Fruit fly (Drosophila melanogaster) whole organism: ENCODE data around the gene dmt.
"Not testable (repeated sequence)": the region's sequence is repeated elsewhere in the genome, so short reads cannot be mapped to it uniquely, and the experiment has no call there.

ENCODE experiments used
- CG8478 ChIP-seq: fragments of >200 bp; optimal IDR thresholded peaks from 2 replicates; lab custom pipeline; 2018; ENCODE audit warnings: inconsistent platforms
- Dll ChIP-seq: fragments of >200 bp; optimal IDR thresholded peaks from 2 replicates; lab custom pipeline; 2017
- EcR ChIP-seq, 2 experiments: fragments of >200 bp; optimal IDR thresholded peaks; 2 replicates each; lab custom pipeline; 2017; ENCODE audit warnings: missing biosample characterization in 2 of 2, missing genetic modification characterization in 2 of 2, missing genetic modification reagents in 2 of 2
- pan ChIP-seq: fragments of >200 bp; optimal IDR thresholded peaks from 2 replicates; lab custom pipeline; 2017
- psq ChIP-seq: fragments of >200 bp; optimal IDR thresholded peaks from 2 replicates; lab custom pipeline; 2017
- usp ChIP-seq: fragments of >200 bp; optimal IDR thresholded peaks from 2 replicates; lab custom pipeline; 2017; ENCODE audit warnings: missing biosample characterization, missing genetic modification characterization, mixed read lengths

The dmt gene

dm6 chr3R:9710886-9711285 is at the start of gene dmt, which contains the start of gene trbd:
TSS of gene dmt (plus strand) at chr3R:9711142.
TSS of gene trbd (minus strand) at chr3R:9711037.
- TF ChIP-seq psq (lab: Kevin White, UChicago) (no peak), Dll (lab: Kevin White, UChicago) (no peak), CG8478 (lab: Kevin White, UChicago) (no peak), pan (lab: Kevin White, UChicago) (no peak), usp (GFP tag; lab: Kevin White, UChicago) (no peak), EcR (GFP tag; optimal IDR thresholded peaks at IDR 0.05; lab: Kevin White, UChicago) (no peak)

dm6 chr3R:9665405-9665804 is 45.5 kb upstream of the dmt start:
- TF ChIP-seq usp (GFP tag; lab: Kevin White, UChicago) (no peak), pan (lab: Kevin White, UChicago) (no peak), EcR (GFP tag; optimal IDR thresholded peaks at IDR 0.05; lab: Kevin White, UChicago) (no peak), psq (lab: Kevin White, UChicago) (no peak), Dll (lab: Kevin White, UChicago) (no peak), CG8478 (lab: Kevin White, UChicago) (no peak)

- TF ChIP-seq pan (lab: Kevin White, UChicago) (no peak), Dll (lab: Kevin White, UChicago) (no peak), CG8478 (lab: Kevin White, UChicago) (no peak), usp (GFP tag; lab: Kevin White, UChicago) (no peak), EcR (GFP tag; optimal IDR thresholded peaks at IDR 0.05; lab: Kevin White, UChicago) (no peak), psq (lab: Kevin White, UChicago) (no peak)
Observed at dm6 chr3R:9673207-9673606, 37.7 kb upstream of the dmt start.

dm6 chr3R:9674196-9674693 is 36.7 kb upstream of the dmt start, which contains the start of gene Dhc1:
TSS of gene Dhc1 (minus strand) at chr3R:9674643.
- TF ChIP-seq psq (lab: Kevin White, UChicago), result no peak
- TF ChIP-seq Dll (lab: Kevin White, UChicago), result no peak
- TF ChIP-seq CG8478 (lab: Kevin White, UChicago), result no peak
- TF ChIP-seq usp (GFP tag; lab: Kevin White, UChicago), result no peak
- TF ChIP-seq pan (lab: Kevin White, UChicago), result no peak
- TF ChIP-seq EcR (GFP tag; optimal IDR thresholded peaks at IDR 0.05; lab: Kevin White, UChicago), result no peak

- TF ChIP-seq Dll (lab: Kevin White, UChicago) (no peak), usp (GFP tag; lab: Kevin White, UChicago) (no peak), pan (lab: Kevin White, UChicago) (no peak), CG8478 (lab: Kevin White, UChicago) (no peak), psq (lab: Kevin White, UChicago) (no peak), EcR (GFP tag; optimal IDR thresholded peaks at IDR 0.05; lab: Kevin White, UChicago) (no peak)
Observed at dm6 chr3R:9674968-9675573, 35.9 kb upstream of the dmt start, which contains the start of gene Nepl12. TSS of gene Nepl12 (plus strand) at chr3R:9675523.

- TF ChIP-seq pan (lab: Kevin White, UChicago), result no peak
- no peak for TF ChIP-seq psq (lab: Kevin White, UChicago)
- no peak for TF ChIP-seq CG8478 (lab: Kevin White, UChicago)
- no peak for TF ChIP-seq usp (GFP tag; lab: Kevin White, UChicago)
- no peak for TF ChIP-seq EcR (GFP tag; optimal IDR thresholded peaks at IDR 0.05; lab: Kevin White, UChicago)
- TF ChIP-seq Dll (lab: Kevin White, UChicago), result no peak
Observed at dm6 chr3R:9677734-9678341, 33.1 kb upstream of the dmt start, which contains the start of gene p23. TSS of gene p23 (plus strand) at chr3R:9677927.

DNA sequence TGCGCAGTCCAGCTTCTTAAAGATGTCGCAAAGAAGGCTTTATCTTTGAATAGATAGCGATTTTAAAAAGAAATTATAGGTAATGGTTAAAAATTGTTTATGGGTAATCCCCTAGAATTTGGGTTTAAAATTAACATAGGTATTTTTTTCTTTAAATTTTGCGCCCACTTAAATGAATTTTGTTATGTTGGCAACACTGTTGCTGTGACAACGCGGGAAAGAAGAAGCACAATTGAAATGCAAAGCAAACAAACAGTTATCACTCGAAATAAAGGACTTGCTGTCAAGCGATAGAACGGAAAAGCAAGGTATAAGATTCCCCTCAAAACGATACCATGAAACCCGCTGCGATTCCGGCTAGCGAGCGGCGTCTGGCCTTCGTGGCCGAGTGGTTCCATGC is 31.2 kb upstream of the dmt start, which contains the start of gene nmdyn-D7:
nmdyn-D7 (plus strand) TSS at position 194 of the 400 bp plus-strand sequence.
- TF ChIP-seq Dll (lab: Kevin White, UChicago) (no peak), usp (GFP tag; lab: Kevin White, UChicago) (no peak), psq (lab: Kevin White, UChicago) (no peak), CG8478 (lab: Kevin White, UChicago) (no peak), EcR (GFP tag; optimal IDR thresholded peaks at IDR 0.05; lab: Kevin White, UChicago) (no peak)

DNA sequence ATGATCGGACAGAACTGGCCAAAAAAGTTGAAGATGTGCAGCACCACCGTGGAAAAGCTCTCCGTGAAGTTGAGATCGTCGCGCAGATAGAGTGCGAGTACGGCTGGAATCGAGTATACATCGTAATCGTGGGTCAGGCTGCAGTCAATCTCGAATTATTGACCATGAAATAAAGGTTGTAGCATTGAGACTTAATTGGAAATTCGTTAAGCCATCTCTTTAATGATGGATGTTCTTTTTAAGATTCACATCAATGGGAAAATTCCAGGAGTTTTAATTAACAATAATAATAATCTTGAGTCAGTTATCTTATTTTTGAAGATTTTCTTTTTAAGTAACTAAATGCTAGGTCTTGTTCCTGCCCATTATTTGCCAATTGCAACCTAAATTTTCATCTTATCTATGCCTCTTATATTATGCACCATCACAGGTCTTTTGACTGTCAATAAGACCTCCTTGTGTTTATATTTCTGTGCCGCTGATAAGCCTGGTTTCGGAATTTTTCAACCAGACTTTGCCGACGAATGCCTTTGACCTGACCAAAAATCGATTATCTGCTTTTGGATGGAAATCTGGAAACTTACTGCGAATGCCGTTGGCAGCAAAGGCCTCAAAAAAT is 27.8 kb upstream of the dmt start:
- TF ChIP-seq CG8478 (lab: Kevin White, UChicago) (no peak), EcR (GFP tag; optimal IDR thresholded peaks at IDR 0.05; lab: Kevin White, UChicago) (no peak), Dll (lab: Kevin White, UChicago) (no peak), usp (GFP tag; lab: Kevin White, UChicago) (no peak), pan (lab: Kevin White, UChicago) (no peak), psq (lab: Kevin White, UChicago) (no peak)

DNA sequence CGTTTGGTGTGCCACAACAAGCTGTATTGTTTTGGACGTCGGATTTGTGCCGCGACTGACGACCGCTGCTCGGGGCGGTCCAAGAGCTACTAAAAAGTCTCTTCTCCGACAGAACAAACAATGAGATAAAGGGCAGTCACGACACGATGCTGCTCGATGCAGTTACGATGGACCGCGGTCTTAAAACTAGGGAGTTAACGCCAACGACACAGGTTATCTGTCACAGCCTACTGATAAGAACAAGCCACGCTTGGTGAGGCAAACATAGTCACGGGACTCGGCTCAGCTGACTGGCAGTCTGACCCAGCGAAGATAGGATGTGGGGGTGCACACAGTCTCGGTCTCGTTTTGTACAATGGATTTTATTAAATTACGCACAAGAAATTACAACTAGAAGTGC is 26.8 kb upstream of the dmt start, which contains the start of gene CG9444:
CG9444 (minus strand) TSS at position 140 of the 400 bp plus-strand sequence.
- TF ChIP-seq psq (lab: Kevin White, UChicago), result no peak
- no peak for TF ChIP-seq pan (lab: Kevin White, UChicago)
- TF ChIP-seq usp (GFP tag; lab: Kevin White, UChicago), result no peak
- TF ChIP-seq Dll (lab: Kevin White, UChicago), result no peak
- TF ChIP-seq CG8478 (lab: Kevin White, UChicago), result no peak
- TF ChIP-seq EcR (GFP tag; optimal IDR thresholded peaks at IDR 0.05; lab: Kevin White, UChicago), result no peak

dm6 chr3R:9685376-9685775 is 25.6 kb upstream of the dmt start, which contains the start of the genes eca and CG18542:
TSS of gene eca (minus strand) at chr3R:9685476.
TSS of gene CG18542 (plus strand) at chr3R:9685760.
- TF ChIP-seq CG8478 (lab: Kevin White, UChicago); usp (GFP tag; lab: Kevin White, UChicago); EcR (GFP tag; optimal IDR thresholded peaks at IDR 0.05; lab: Kevin White, UChicago): not testable (repeated sequence)
